Fruit fly (Drosophila melanogaster) whole organism, embryonic: ENCODE measurements around the gene ZnT35C.

Experiments used
- CG10654 ChIP-seq: fragments of 200-800 bp; sonication (Bioruptor generic); optimal IDR thresholded peaks from 2 replicates; lab custom pipeline; 2016; ENCODE audit warnings: missing biosample characterization, missing genetic modification characterization
- CG18011 ChIP-seq: fragments of 200-800 bp; sonication (Bioruptor generic); optimal IDR thresholded peaks from 2 replicates; lab custom pipeline; 2017; ENCODE audit warnings: missing biosample characterization, missing genetic modification characterization, mild to moderate bottlenecking, moderate library complexity, missing genotype
- CG2202 ChIP-seq: fragments of 200-800 bp; sonication (Bioruptor generic); optimal IDR thresholded peaks from 2 replicates; lab custom pipeline; 2018; ENCODE audit warnings: missing biosample characterization, mild to moderate bottlenecking, missing genetic modification characterization
- CG32532 ChIP-seq: fragments of 200-800 bp; sonication (Bioruptor generic); IDR thresholded peaks from 2 replicates; pipeline ENCODE4 v1.3.6; 2022; ENCODE audit warnings: missing biosample characterization, missing genetic modification characterization
- CG32767 ChIP-seq: fragments of 200-800 bp; sonication (Bioruptor generic); IDR thresholded peaks from 2 replicates; pipeline ENCODE4 v1.3.6; 2022; ENCODE audit warnings: missing biosample characterization, missing genetic modification characterization
- CG3281 ChIP-seq: fragments of 200-800 bp; sonication (Bioruptor generic); optimal IDR thresholded peaks from 3 replicates; lab custom pipeline; 2017; ENCODE audit warnings: missing biosample characterization, mild to moderate bottlenecking, missing genetic modification characterization
- CG4282 ChIP-seq: fragments of 200-800 bp; sonication (Bioruptor generic); optimal IDR thresholded peaks from 2 replicates; lab custom pipeline; 2016; ENCODE audit warnings: missing biosample characterization, missing genetic modification characterization
- CG6254 ChIP-seq: fragments of 200-800 bp; sonication (Bioruptor generic); optimal IDR thresholded peaks from 3 replicates; lab custom pipeline; 2017; ENCODE audit warnings: mild to moderate bottlenecking, missing biosample characterization, missing genetic modification reagents, missing genetic modification characterization
- CG7839 ChIP-seq: fragments of 200-800 bp; sonication (Bioruptor generic); optimal IDR thresholded peaks from 3 replicates; lab custom pipeline; 2018; ENCODE audit warnings: missing biosample characterization, mild to moderate bottlenecking, missing genetic modification characterization, moderate library complexity
- CG8359 ChIP-seq: fragments of 200-800 bp; sonication (Bioruptor generic); optimal IDR thresholded peaks from 2 replicates; lab custom pipeline; 2017; ENCODE audit warnings: missing biosample characterization, mild to moderate bottlenecking, missing genetic modification characterization, borderline replicate concordance
- Dip3 ChIP-seq: fragments of 200-800 bp; sonication (Bioruptor generic); optimal IDR thresholded peaks from 3 replicates; lab custom pipeline; 2016; ENCODE audit warnings: missing biosample characterization, missing genetic modification characterization
- E2f1 ChIP-seq: fragments of 200-800 bp; sonication (Bioruptor generic); IDR thresholded peaks from 2 replicates; pipeline ENCODE4 v1.3.6; 2022; ENCODE audit warnings: missing biosample characterization, missing genetic modification characterization
- ERR ChIP-seq: fragments of 200-800 bp; sonication (Bioruptor generic); optimal IDR thresholded peaks from 2 replicates; lab custom pipeline; 2016; ENCODE audit warnings: missing biosample characterization, missing genetic modification characterization
- Ets97D ChIP-seq: fragments of 200-800 bp; sonication (Bioruptor generic); optimal IDR thresholded peaks from 3 replicates; lab custom pipeline; 2016; ENCODE audit warnings: missing biosample characterization, missing genetic modification characterization
- H15 ChIP-seq: fragments of 200-800 bp; sonication (Bioruptor generic); IDR thresholded peaks from 3 replicates; pipeline ENCODE4 v1.3.6; 2022; ENCODE audit warnings: missing biosample characterization, missing genetic modification characterization
- HLHmδ ChIP-seq: fragments of 200-800 bp; sonication (Bioruptor generic); optimal IDR thresholded peaks from 2 replicates; lab custom pipeline; 2018; ENCODE audit warnings: missing biosample characterization, mild to moderate bottlenecking, missing genetic modification characterization, moderate library complexity
- Lhr ChIP-seq: fragments of 200-800 bp; sonication (Bioruptor generic); optimal IDR thresholded peaks from 3 replicates; lab custom pipeline; 2017; ENCODE audit warnings: mild to moderate bottlenecking, missing biosample characterization, missing genetic modification reagents, missing genetic modification characterization
- MESR4 ChIP-seq: fragments of 200-800 bp; sonication (Bioruptor generic); optimal IDR thresholded peaks from 2 replicates; lab custom pipeline; 2018; ENCODE audit warnings: missing biosample characterization, mild to moderate bottlenecking, missing genetic modification characterization, moderate library complexity
- MTF-1 ChIP-seq: fragments of 200-800 bp; sonication (Bioruptor generic); optimal IDR thresholded peaks from 2 replicates; lab custom pipeline; 2018; ENCODE audit warnings: missing biosample characterization, mild to moderate bottlenecking, missing genetic modification characterization, borderline replicate concordance
- Med ChIP-seq: fragments of 200-800 bp; sonication (Bioruptor generic); peaks from one replicate; lab custom pipeline; 2016; ENCODE audit warnings: missing biosample characterization, missing genetic modification characterization, mild to moderate bottlenecking, inconsistent platforms, moderate library complexity
- Meics ChIP-seq: fragments of 200-800 bp; sonication (Bioruptor generic); optimal IDR thresholded peaks from 2 replicates; lab custom pipeline; 2017; ENCODE audit warnings: missing biosample characterization, mild to moderate bottlenecking, missing genetic modification characterization
- NfI ChIP-seq: fragments of 200-800 bp; sonication (Bioruptor generic); optimal IDR thresholded peaks from 3 replicates; lab custom pipeline; 2018; ENCODE audit warnings: missing biosample characterization, mild to moderate bottlenecking, missing genetic modification characterization, moderate library complexity
- Oaz ChIP-seq: fragments of 200-800 bp; sonication (Bioruptor generic); IDR thresholded peaks from 2 replicates; pipeline ENCODE4 v1.3.6; 2022; ENCODE audit warnings: missing biosample characterization, missing genetic modification characterization
- PHDP ChIP-seq: fragments of 200-800 bp; sonication (Bioruptor generic); optimal IDR thresholded peaks from 3 replicates; lab custom pipeline; 2018; ENCODE audit warnings: missing biosample characterization, mild to moderate bottlenecking, missing genetic modification characterization, moderate library complexity
- Poxn ChIP-seq: fragments of 200-800 bp; sonication (Bioruptor generic); IDR thresholded peaks from 2 replicates; pipeline ENCODE4 v1.3.6; 2022; ENCODE audit warnings: missing biosample characterization, missing genetic modification characterization
- Scr ChIP-seq: fragments of 200-800 bp; sonication (Bioruptor generic); IDR thresholded peaks from 2 replicates; pipeline ENCODE4 v1.3.6; 2022; ENCODE audit warnings: missing biosample characterization, missing genetic modification characterization; ENCODE audit not compliant: partially characterized antibody
- Side ChIP-seq: fragments of 200-800 bp; sonication (Bioruptor generic); optimal IDR thresholded peaks from 2 replicates; lab custom pipeline; 2016; ENCODE audit warnings: missing biosample characterization, missing genetic modification characterization
- Taf1 ChIP-seq: fragments of 200-800 bp; sonication (Bioruptor generic); IDR thresholded peaks from 2 replicates; pipeline ENCODE4 v1.3.6; 2022; ENCODE audit warnings: missing biosample characterization, missing genetic modification characterization
- Usf ChIP-seq: fragments of 200-800 bp; sonication (Bioruptor generic); optimal IDR thresholded peaks from 2 replicates; lab custom pipeline; 2017; ENCODE audit warnings: missing genotype, missing biosample characterization, missing genetic modification characterization
- ab ChIP-seq: fragments of 200-800 bp; sonication (Bioruptor generic); optimal IDR thresholded peaks from 2 replicates; lab custom pipeline; 2016; ENCODE audit warnings: missing biosample characterization, missing genetic modification characterization
- chm ChIP-seq: fragments of 200-800 bp; sonication (Bioruptor generic); IDR thresholded peaks from 2 replicates; pipeline ENCODE4 v1.3.6; 2022; ENCODE audit warnings: missing biosample characterization, missing genetic modification characterization
- crp ChIP-seq, 2 experiments: fragments of 200-800 bp; sonication (Bioruptor generic); optimal IDR thresholded peaks; 2 replicates in 1 of 2; 3 replicates in 1 of 2; lab custom pipeline; 2017; ENCODE audit warnings: missing biosample characterization in 2 of 2, missing genetic modification characterization in 2 of 2, mild to moderate bottlenecking in 1 of 2, moderate library complexity in 1 of 2
- emc ChIP-seq: fragments of 200-800 bp; sonication (Bioruptor generic); optimal IDR thresholded peaks from 2 replicates; lab custom pipeline; 2016; ENCODE audit warnings: missing biosample characterization, missing genetic modification characterization
- eve ChIP-seq, 2 experiments: fragments of >200 bp; optimal IDR thresholded peaks; 2 replicates each; lab custom pipeline; 2017; ENCODE audit warnings: missing biosample characterization in 2 of 2, missing genetic modification characterization in 2 of 2
- fru ChIP-seq: fragments of >200 bp; optimal IDR thresholded peaks from 2 replicates; lab custom pipeline; 2017
- gsb ChIP-seq: fragments of 200-800 bp; sonication (Bioruptor generic); IDR thresholded peaks from 2 replicates; pipeline ENCODE4 v1.3.6; 2022; ENCODE audit warnings: missing biosample characterization, missing genetic modification characterization
- jing ChIP-seq: fragments of 200-800 bp; sonication (Bioruptor generic); optimal IDR thresholded peaks from 2 replicates; lab custom pipeline; 2018; ENCODE audit warnings: missing biosample characterization, mild to moderate bottlenecking, missing genetic modification characterization
- kay ChIP-seq: fragments of 200-800 bp; sonication (Bioruptor generic); optimal IDR thresholded peaks from 2 replicates; lab custom pipeline; 2016; ENCODE audit warnings: missing biosample characterization, missing genetic modification characterization
- lab ChIP-seq: fragments of 200-800 bp; sonication (Bioruptor generic); optimal IDR thresholded peaks from 3 replicates; lab custom pipeline; 2017; ENCODE audit warnings: missing biosample characterization, missing genetic modification characterization, mild to moderate bottlenecking, moderate library complexity, missing genetic modification reagents
- mam ChIP-seq: fragments of 200-800 bp; sonication (Bioruptor generic); optimal IDR thresholded peaks from 3 replicates; lab custom pipeline; 2016; ENCODE audit warnings: missing biosample characterization, missing genetic modification characterization
- onecut ChIP-seq: fragments of 200-800 bp; sonication (Bioruptor generic); IDR thresholded peaks from 2 replicates; pipeline ENCODE4 v1.3.6; 2022; ENCODE audit warnings: missing biosample characterization, missing genetic modification characterization
- pb ChIP-seq: fragments of 200-800 bp; sonication (Bioruptor generic); optimal IDR thresholded peaks from 3 replicates; lab custom pipeline; 2016; ENCODE audit warnings: missing biosample characterization, missing genetic modification characterization
- prd ChIP-seq, 3 experiments: fragments of >200 bp in 2 of 3; fragments of 200-800 bp in 1 of 3; sonication (Bioruptor generic) in 1 of 3; optimal IDR thresholded peaks in 2 of 3; IDR thresholded peaks in 1 of 3; 2 replicates in 2 of 3; 3 replicates in 1 of 3; pipeline versions ENCODE4 v1.3.6 to Lab custom; 2017 to 2022; ENCODE audit warnings: missing biosample characterization in 1 of 3, missing genetic modification characterization in 1 of 3
- rib ChIP-seq: fragments of 200-800 bp; sonication (Bioruptor generic); IDR thresholded peaks from 2 replicates; pipeline ENCODE4 v1.3.6; 2022; ENCODE audit warnings: missing biosample characterization, missing genetic modification characterization
- sc ChIP-seq, 3 experiments: fragments of >200 bp in 2 of 3; fragments of 200-800 bp in 1 of 3; sonication (Bioruptor generic) in 1 of 3; optimal IDR thresholded peaks; 2 replicates in 2 of 3; 3 replicates in 1 of 3; lab custom pipeline; 2017; ENCODE audit warnings: mild to moderate bottlenecking in 1 of 3, missing biosample characterization in 1 of 3, missing genetic modification characterization in 1 of 3, missing genetic modification reagents in 1 of 3
- stwl ChIP-seq: fragments of 200-800 bp; sonication (Bioruptor generic); optimal IDR thresholded peaks from 3 replicates; lab custom pipeline; 2018; ENCODE audit warnings: missing biosample characterization, mild to moderate bottlenecking, missing genetic modification characterization, moderate library complexity
- unc-4 ChIP-seq: fragments of 200-800 bp; sonication (Bioruptor generic); IDR thresholded peaks from 2 replicates; pipeline ENCODE4 v1.3.6; 2022; ENCODE audit warnings: missing biosample characterization, missing genetic modification characterization; ENCODE audit not compliant: partially characterized antibody
- zen2 ChIP-seq: fragments of 200-800 bp; sonication (Bioruptor generic); IDR thresholded peaks from 3 replicates; pipeline ENCODE4 v1.3.6; 2022; ENCODE audit warnings: missing biosample characterization, missing genetic modification characterization; ENCODE audit not compliant: partially characterized antibody

The ZnT35C gene

DNA sequence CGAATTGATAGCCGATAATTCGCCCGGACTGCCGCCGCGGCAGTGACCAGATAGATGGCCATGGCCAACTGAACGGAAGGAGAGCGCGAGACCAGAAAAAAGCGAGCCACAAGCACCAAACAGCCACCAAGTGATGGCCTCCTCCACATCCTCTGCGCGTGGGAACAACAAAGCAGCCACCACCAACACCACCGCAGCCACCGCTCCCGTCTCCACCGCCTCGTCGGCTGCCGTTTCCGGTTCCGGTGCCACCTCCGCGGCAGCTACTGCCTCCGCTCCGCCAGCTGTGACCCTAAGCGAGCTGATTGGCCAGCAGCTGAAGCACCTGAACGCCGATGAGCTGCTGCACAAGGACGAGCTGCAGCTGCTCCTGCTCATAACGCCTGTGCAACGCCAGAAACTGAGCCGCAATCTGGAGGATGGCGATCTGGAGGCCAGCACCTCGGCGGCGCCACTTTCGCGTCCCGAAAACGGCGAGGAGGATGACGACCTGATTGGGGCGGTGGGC lies 1.5 kb upstream of the ZnT35C start (continued):
- TF ChIP-seq onecut (no peak), CG3281 (GFP tag; lab: Kevin White, UChicago) (no peak), chm (GFP tag; lab: Robert Waterston, UW) (no peak), jing (GFP tag; lab: Kevin White, UChicago) (no peak), rib (no peak), sc (optimal IDR thresholded peaks at IDR 0.05; lab: Kevin White, UChicago) (no peak), sc (GFP tag; optimal IDR thresholded peaks at IDR 0.05; lab: Kevin White, UChicago) (no peak), fru (no peak), emc (no peak), ERR (GFP tag; lab: Kevin White, UChicago) (no peak), pb (GFP tag; lab: Kevin White, UChicago) (peak; percentile 39), CG8359 (GFP tag; lab: Kevin White, UChicago) (peak; percentile 8), lab (no peak), zen2 (GFP tag; lab: Robert Waterston, UW) (peak; percentile 3; the same call in 1 of the 3 replicates), CG2202 (tag; lab: Kevin White, UChicago) (no peak), H15 (GFP tag; lab: Robert Waterston, UW) (no peak), prd (optimal IDR thresholded peaks at IDR 0.05; lab: Kevin White, UChicago) (no peak), prd (GFP tag; IDR thresholded peaks at IDR 0.05; lab: Robert Waterston, UW) (no peak), Poxn (GFP tag; lab: Robert Waterston, UW) (no peak), CG10654 (GFP tag; lab: Kevin White, UChicago) (no peak), Side (no peak), MTF-1 (GFP tag; lab: Kevin White, UChicago) (peak; percentile 29), CG32767 (GFP tag; lab: Robert Waterston, UW) (no peak), MESR4 (GFP tag; lab: Kevin White, UChicago) (peak; percentile 25), mam (GFP tag; lab: Kevin White, UChicago) (no peak), Oaz (GFP tag; lab: Robert Waterston, UW) (no peak), stwl (no peak), Ets97D (GFP tag; lab: Kevin White, UChicago) (peak; percentile 55), Meics (GFP tag; lab: Kevin White, UChicago) (no peak), Scr (GFP tag; lab: Robert Waterston, UW) (peak; percentile 5; the same call in 1 of the 2 replicates), Med (GFP tag; lab: Kevin White, UChicago) (peak; percentile 79), Dip3 (GFP tag; lab: Kevin White, UChicago) (no peak), NfI (no peak), HLHmδ (GFP tag; lab: Kevin White, UChicago) (peak; percentile 19)

DNA sequence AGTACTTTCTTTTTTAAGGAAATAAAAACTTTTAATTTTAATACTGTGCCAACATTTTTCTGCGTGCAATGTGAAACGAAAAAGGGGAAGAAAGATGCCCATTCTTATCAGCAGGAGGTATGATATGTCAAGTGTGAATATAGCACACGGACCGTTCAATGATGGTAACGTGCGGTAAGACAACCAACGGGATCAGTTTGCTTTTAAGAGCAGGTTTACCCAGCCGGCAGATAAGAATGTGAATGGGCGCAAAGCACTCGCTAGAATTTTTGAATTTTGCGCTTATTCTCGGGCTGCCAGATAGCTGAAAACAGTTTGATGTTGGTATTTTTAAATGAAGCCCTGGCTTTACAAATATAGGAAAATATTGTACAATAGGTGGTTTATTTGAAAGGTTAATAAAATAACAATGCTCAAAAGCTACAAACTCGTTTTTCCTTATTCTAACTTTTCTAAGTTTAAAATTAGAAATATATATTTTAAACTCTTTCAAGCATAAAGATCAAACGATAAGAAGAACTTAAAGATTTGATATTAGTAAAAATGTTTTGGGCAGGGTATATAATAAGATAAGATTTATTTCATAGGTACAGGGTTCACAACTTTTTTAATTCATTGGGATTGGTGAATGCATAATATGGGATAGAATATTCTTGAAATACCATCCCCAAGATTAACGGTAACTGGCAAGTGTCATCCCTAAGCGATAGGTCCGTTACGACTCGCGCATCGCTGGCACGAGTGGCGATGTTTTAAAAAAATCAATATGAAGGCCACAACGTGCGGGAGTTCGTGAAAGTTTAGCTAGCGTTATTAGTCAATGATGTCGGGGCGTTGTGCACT lies 870 bp upstream of the ZnT35C start, which contains the start of gene dao:
Gene dao (plus strand): TSS at position 717 of the 843 bp plus-strand sequence.
- peak; percentile 57 for TF ChIP-seq CG32532 (GFP tag; lab: Robert Waterston, UW)
- TF ChIP-seq CG6254, result no peak
- TF ChIP-seq gsb, result 0 out of 2 replicates have a peak, but pooled peaks have one; percentile 6
- peak; percentile 74 for TF ChIP-seq unc-4 (GFP tag; lab: Robert Waterston, UW)
- TF ChIP-seq Lhr, result peak; percentile 58
- TF ChIP-seq Meics (GFP tag; lab: Kevin White, UChicago), result peak; percentile 34
- TF ChIP-seq Ets97D (GFP tag; lab: Kevin White, UChicago), result peak; percentile 59
- peak; percentile 36 for TF ChIP-seq PHDP
- no peak for TF ChIP-seq crp (GFP tag; optimal IDR thresholded peaks at IDR 0.05; lab: Kevin White, UChicago)
- no peak for TF ChIP-seq CG4282
- no peak for TF ChIP-seq Usf (GFP tag; lab: Kevin White, UChicago)
- TF ChIP-seq eve (GFP tag; optimal IDR thresholded peaks at IDR 0.05; lab: Kevin White, UChicago), result no peak
- TF ChIP-seq Taf1, result no peak
- TF ChIP-seq E2f1 (GFP tag; lab: Robert Waterston, UW), result peak; percentile 30; the same call in 1 of the 2 replicates
- no peak for TF ChIP-seq CG18011 (GFP tag; lab: Kevin White, UChicago)
- peak; percentile 33 for TF ChIP-seq ab (GFP tag; lab: Kevin White, UChicago)
- TF ChIP-seq CG7839 (tag; lab: Kevin White, UChicago), result peak; percentile 46
- TF ChIP-seq kay (GFP tag; lab: Kevin White, UChicago), result no peak
